Worm (Caenorhabditis elegans) whole organism, L3 larva: ENCODE data around the gene Y116A8C.49.

Source experiments
- ama-1 ChIP-seq: fragments of 150-350 bp; optimal IDR thresholded peaks from 2 replicates; lab custom pipeline; 2018
- elt-1 ChIP-seq: fragments of 150-350 bp; optimal IDR thresholded peaks from 2 replicates; lab custom pipeline; 2014; ENCODE audit warnings: missing biosample characterization, missing genetic modification characterization
- fkh-10 ChIP-seq: sonication (generic microtip); optimal IDR thresholded peaks from 2 replicates; lab custom pipeline; 2017; ENCODE audit warnings: missing biosample characterization, missing genetic modification reagents, missing genetic modification characterization
- fos-1 ChIP-seq: fragments of 150-350 bp; optimal IDR thresholded peaks from 2 replicates; lab custom pipeline; 2014; ENCODE audit warnings: missing biosample characterization, missing genetic modification characterization
- hmg-11 ChIP-seq: sonication (generic microtip); optimal IDR thresholded peaks from 2 replicates; lab custom pipeline; 2016; ENCODE audit warnings: missing genetic modification characterization, missing compliant biosample characterization
- nhr-237 ChIP-seq: fragments of 150-350 bp; optimal IDR thresholded peaks from 2 replicates; lab custom pipeline; 2014; ENCODE audit warnings: missing biosample characterization, missing genetic modification characterization
- nhr-25 ChIP-seq: sonication (generic microtip); optimal IDR thresholded peaks from 2 replicates; lab custom pipeline; 2017; ENCODE audit warnings: missing biosample characterization, missing genetic modification characterization
- zag-1 ChIP-seq: fragments of 150-350 bp; optimal IDR thresholded peaks from 2 replicates; lab custom pipeline; 2014; ENCODE audit warnings: missing biosample characterization, missing genetic modification characterization
- ztf-11 ChIP-seq: fragments of 150-350 bp; optimal IDR thresholded peaks from 2 replicates; lab custom pipeline; 2014; ENCODE audit warnings: missing biosample characterization, missing genetic modification characterization

DNA sequence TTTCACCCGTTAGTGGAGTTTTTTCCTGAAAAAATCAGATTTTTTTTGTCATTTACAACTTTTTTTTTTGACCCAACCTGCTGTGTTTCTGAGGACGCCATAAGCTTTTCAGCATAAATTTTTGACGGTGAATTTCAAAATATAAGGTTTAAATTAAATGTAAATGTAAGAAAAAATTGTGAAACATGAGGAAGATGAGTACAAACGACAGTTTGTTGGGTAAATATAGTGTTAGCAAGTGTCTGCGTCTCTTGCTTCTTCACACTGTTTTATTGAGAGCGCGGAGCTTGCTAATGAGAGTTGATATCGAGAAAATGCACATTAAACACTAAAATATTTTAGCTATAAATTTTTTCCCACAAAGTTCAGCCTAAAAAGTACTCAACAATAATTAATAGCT, 39.4 kb upstream of the Y116A8C.49 start, which contains the start of gene rom-3:
- TF ChIP-seq ztf-11 (no peak), nhr-237 (tag; lab: Kevin White, UChicago) (no peak), fkh-10 (no peak), fos-1 (tag; lab: Kevin White, UChicago) (no peak), hmg-11 (tag; lab: Kevin White, UChicago) (no peak), elt-1 (tag; lab: Kevin White, UChicago) (no peak), nhr-25 (tag; lab: Kevin White, UChicago) (no peak), ama-1 (lab: Kevin White, UChicago) (no peak), zag-1 (tag; lab: Kevin White, UChicago) (no peak)
